Fruit fly (Drosophila melanogaster): ENCODE measurements around the gene CG4766.
A peak's percentile ranks its signal among the peaks of the same experiment; 100 is the strongest.

The CG4766 gene

DNA sequence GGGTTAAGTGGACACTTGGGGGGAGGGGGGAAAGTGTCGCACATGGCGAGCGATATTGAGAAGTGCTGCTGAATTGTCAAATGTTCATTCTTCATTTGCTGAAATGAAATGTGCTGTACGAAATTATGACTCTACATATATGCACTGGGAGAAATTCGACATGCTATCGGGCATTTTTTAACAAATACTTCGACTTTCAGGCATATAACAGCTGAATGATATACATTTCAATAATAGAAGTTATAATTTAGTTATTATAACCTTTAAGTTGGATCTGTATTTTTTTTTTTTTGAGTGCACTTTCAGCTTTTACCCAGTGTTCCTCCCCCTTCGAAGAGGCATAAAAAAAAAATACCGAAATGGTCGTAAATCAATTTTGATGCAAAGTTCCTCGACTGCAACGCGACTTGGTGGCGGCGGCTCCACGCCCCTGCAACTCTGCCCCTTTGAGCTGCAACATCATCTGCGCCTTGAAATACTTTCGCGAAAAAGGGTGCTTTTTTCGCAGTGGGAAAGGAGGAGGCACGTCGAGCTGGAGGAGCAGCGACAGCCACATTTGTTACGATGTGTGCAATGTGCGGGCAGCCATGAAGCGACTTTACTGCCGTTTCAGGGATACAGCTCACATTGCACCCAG is 27.1 kb downstream of the CG4766 start (continued):
- peak; percentile 59 for TF ChIP-seq vvl (GFP tag; IDR thresholded peaks at IDR 0.05)
- peak; percentile 49; the same call in 1 of the 3 replicates for TF ChIP-seq dysf (GFP tag; IDR thresholded peaks at IDR 0.05)
- TF ChIP-seq CG9609 (GFP tag; optimal IDR thresholded peaks at IDR 0.05), result no peak
- no peak for TF ChIP-seq Dref (GFP tag; IDR thresholded peaks at IDR 0.05)
- no peak for TF ChIP-seq Atf6 (GFP tag; IDR thresholded peaks at IDR 0.05)
- TF ChIP-seq Xbp1 (GFP tag; optimal IDR thresholded peaks at IDR 0.05), result peak; percentile 32
- TF ChIP-seq CG12104 (GFP tag; optimal IDR thresholded peaks at IDR 0.05), result no peak
- TF ChIP-seq CG9437 (GFP tag; optimal IDR thresholded peaks at IDR 0.05), result no peak
- TF ChIP-seq da (GFP tag; optimal IDR thresholded peaks at IDR 0.05), result no peak
- no peak for TF ChIP-seq HLH4C (GFP tag; IDR thresholded peaks at IDR 0.05; ENCODE audit: partially characterized antibody)
- peak; percentile 33 for TF ChIP-seq tio (GFP tag; optimal IDR thresholded peaks at IDR 0.05)
- peak; percentile 2 for TF ChIP-seq Ssrp (tag; optimal IDR thresholded peaks at IDR 0.05)
- no peak for TF ChIP-seq onecut (GFP tag; IDR thresholded peaks at IDR 0.05)
- no peak for TF ChIP-seq CG9215 (GFP tag; IDR thresholded peaks at IDR 0.05)
- peak; percentile 27; the same call in 1 of the 2 replicates for TF ChIP-seq sob (GFP tag; IDR thresholded peaks at IDR 0.05)
- no peak for TF ChIP-seq run (tag; optimal IDR thresholded peaks at IDR 0.05)
- TF ChIP-seq ERR (GFP tag; optimal IDR thresholded peaks at IDR 0.05), result no peak
- no peak for TF ChIP-seq zen2 (GFP tag; IDR thresholded peaks at IDR 0.05; ENCODE audit: partially characterized antibody)
- TF ChIP-seq oc (tag; optimal IDR thresholded peaks at IDR 0.05), result no peak
- TF ChIP-seq H2.0 (GFP tag; IDR thresholded peaks at IDR 0.05), result peak; percentile 41
- no peak for TF ChIP-seq Optix (GFP tag; IDR thresholded peaks at IDR 0.05)
- peak; percentile 46 for TF ChIP-seq Drgx (GFP tag; IDR thresholded peaks at IDR 0.05)
- TF ChIP-seq zf30C (GFP tag; optimal IDR thresholded peaks at IDR 0.05), result no peak
- TF ChIP-seq caup (GFP tag; optimal IDR thresholded peaks at IDR 0.05; ENCODE audit: severe bottlenecking), result no peak
- no peak for TF ChIP-seq CG16813 (GFP tag; IDR thresholded peaks at IDR 0.05; ENCODE audit: partially characterized antibody)
- TF ChIP-seq rib (GFP tag; IDR thresholded peaks at IDR 0.05), result no peak
- TF ChIP-seq CG10565 (GFP tag; optimal IDR thresholded peaks at IDR 0.05), result no peak
- no peak for TF ChIP-seq Lim3 (GFP tag; IDR thresholded peaks at IDR 0.05)
- no peak for TF ChIP-seq CG11398 (GFP tag; optimal IDR thresholded peaks at IDR 0.05)
- no peak for TF ChIP-seq CG7372 (GFP tag; IDR thresholded peaks at IDR 0.05)
- TF ChIP-seq TFAM (GFP tag; optimal IDR thresholded peaks at IDR 0.05), result no peak
- TF ChIP-seq CG8478 (optimal IDR thresholded peaks at IDR 0.05), result no peak
- TF ChIP-seq eve (GFP tag; optimal IDR thresholded peaks at IDR 0.05), result no peak
- no peak for TF ChIP-seq Usf (GFP tag; optimal IDR thresholded peaks at IDR 0.05)
- no peak for TF ChIP-seq ssp (GFP tag; IDR thresholded peaks at IDR 0.05)
- no peak for TF ChIP-seq Ada2b (GFP tag; IDR thresholded peaks at IDR 0.05)
- no peak for TF ChIP-seq disco-r (GFP tag; optimal IDR thresholded peaks at IDR 0.05)
- no peak for TF ChIP-seq repo (GFP tag; optimal IDR thresholded peaks at IDR 0.05)
- TF ChIP-seq CG31441 (GFP tag; IDR thresholded peaks at IDR 0.05), result peak; percentile 62
- no peak for TF ChIP-seq Vsx1 (GFP tag; optimal IDR thresholded peaks at IDR 0.05)
- no peak for TF ChIP-seq CG6254 (GFP tag; optimal IDR thresholded peaks at IDR 0.05)
- no peak for TF ChIP-seq CG8765 (GFP tag; IDR thresholded peaks at IDR 0.05)
- no peak for TF ChIP-seq amos (GFP tag; IDR thresholded peaks at IDR 0.05; ENCODE audit: partially characterized antibody)
- no peak for TF ChIP-seq CG12659 (GFP tag; optimal IDR thresholded peaks at IDR 0.05)
- TF ChIP-seq gsb-n (tag; optimal IDR thresholded peaks at IDR 0.05), result peak; percentile 4
- no peak for TF ChIP-seq sug (tag; optimal IDR thresholded peaks at IDR 0.05)
- TF ChIP-seq CG10979 (tag; optimal IDR thresholded peaks at IDR 0.05), result peak; percentile 44
- no peak for TF ChIP-seq Kr (GFP tag; optimal IDR thresholded peaks at IDR 0.05)
- TF ChIP-seq CG11695 (GFP tag; IDR thresholded peaks at IDR 0.05), result 0 out of 3 replicates have a peak, but pooled peaks have one; percentile 11
- TF ChIP-seq CG4707 (GFP tag; optimal IDR thresholded peaks at IDR 0.05), result no peak
- no peak for TF ChIP-seq Atf3 (GFP tag; optimal IDR thresholded peaks at IDR 0.05)
- no peak for TF ChIP-seq Adf1 (GFP tag; IDR thresholded peaks at IDR 0.05)

Measured in whole organism, embryonic.